Fruit fly (Drosophila melanogaster) Kc167 (cell line): ENCODE data around the gene CG42571.

Experiments used
- Sin3A ChIP-seq: fragments of >200 bp; optimal IDR thresholded peaks from 2 replicates; lab custom pipeline; 2018; ENCODE audit warnings: missing external identifiers
- psq ChIP-seq: fragments of >200 bp; optimal IDR thresholded peaks from 2 replicates; lab custom pipeline; 2017; ENCODE audit warnings: missing external identifiers
- ttk ChIP-seq: sonication (Bioruptor generic); optimal IDR thresholded peaks from 2 replicates; lab custom pipeline; 2017; ENCODE audit warnings: missing external identifiers

dm6 chr3L:15708579-15708978 is 7.7 kb upstream of the CG42571 start:
- no peak for TF ChIP-seq psq (lab: Kevin White, UChicago)
- no peak for TF ChIP-seq Sin3A (lab: Kevin White, UChicago)
- TF ChIP-seq ttk (lab: Kevin White, UChicago): no peak
